Fruit fly (Drosophila melanogaster) whole organism, prepupa: ENCODE measurements around the gene CG7084.

Experiments used
- Blimp-1 ChIP-seq: fragments of 200-800 bp; sonication (Bioruptor generic); optimal IDR thresholded peaks from 3 replicates; lab custom pipeline; 2017; ENCODE audit warnings: missing biosample characterization, missing genetic modification characterization, mild to moderate bottlenecking, moderate library complexity, missing genetic modification reagents
- CG11762 ChIP-seq: fragments of 200-800 bp; sonication (Bioruptor generic); optimal IDR thresholded peaks from 3 replicates; lab custom pipeline; 2016; ENCODE audit warnings: missing biosample characterization, missing genetic modification characterization; ENCODE audit not compliant: insufficient read depth
- CG11902 ChIP-seq: fragments of 200-800 bp; sonication (Bioruptor generic); optimal IDR thresholded peaks from 3 replicates; lab custom pipeline; 2016; ENCODE audit warnings: missing biosample characterization, missing genetic modification characterization
- CG1621 ChIP-seq: fragments of 200-800 bp; sonication (Bioruptor generic); optimal IDR thresholded peaks from 3 replicates; lab custom pipeline; 2018; ENCODE audit warnings: missing biosample characterization, mild to moderate bottlenecking, missing genetic modification characterization
- CG16779 ChIP-seq: fragments of 200-800 bp; sonication (Bioruptor generic); optimal IDR thresholded peaks from 3 replicates; lab custom pipeline; 2017; ENCODE audit warnings: missing biosample characterization, mild to moderate bottlenecking, missing genetic modification characterization
- CG31627 ChIP-seq: fragments of 200-800 bp; sonication (Bioruptor generic); optimal IDR thresholded peaks from 3 replicates; lab custom pipeline; 2016; ENCODE audit warnings: missing biosample characterization, missing genetic modification characterization
- CG34406 ChIP-seq: fragments of 200-800 bp; sonication (Bioruptor generic); optimal IDR thresholded peaks from 3 replicates; lab custom pipeline; 2016; ENCODE audit warnings: missing biosample characterization, missing genetic modification characterization
- CG3919 ChIP-seq: fragments of 200-800 bp; sonication (Bioruptor generic); optimal IDR thresholded peaks from 3 replicates; lab custom pipeline; 2016; ENCODE audit warnings: missing biosample characterization, missing genetic modification characterization
- CG4318 ChIP-seq: fragments of 200-800 bp; sonication (Bioruptor generic); optimal IDR thresholded peaks from 3 replicates; lab custom pipeline; 2017; ENCODE audit warnings: missing biosample characterization, mild to moderate bottlenecking, missing genetic modification characterization
- CG6792 ChIP-seq: fragments of 200-800 bp; sonication (Bioruptor generic); optimal IDR thresholded peaks from 3 replicates; lab custom pipeline; 2016; ENCODE audit warnings: missing biosample characterization, missing genetic modification characterization
- CG6808 ChIP-seq: fragments of 200-800 bp; sonication (Bioruptor generic); optimal IDR thresholded peaks from 3 replicates; lab custom pipeline; 2017; ENCODE audit warnings: missing biosample characterization, missing genetic modification characterization, mild to moderate bottlenecking, moderate library complexity, missing genetic modification reagents
- CG6854 ChIP-seq: fragments of 200-800 bp; sonication (Bioruptor generic); optimal IDR thresholded peaks from 2 replicates; lab custom pipeline; 2017; ENCODE audit warnings: missing biosample characterization, mild to moderate bottlenecking, missing genetic modification characterization
- CG8119 ChIP-seq: fragments of 200-800 bp; sonication (Bioruptor generic); IDR thresholded peaks from 3 replicates; pipeline ENCODE4 v1.3.6; 2022; ENCODE audit warnings: missing biosample characterization, missing genetic modification characterization
- CG8632 ChIP-seq: fragments of 200-800 bp; sonication (Bioruptor generic); optimal IDR thresholded peaks from 3 replicates; lab custom pipeline; 2016; ENCODE audit warnings: missing biosample characterization, missing genetic modification characterization
- CG9139 ChIP-seq: fragments of 200-800 bp; sonication (Bioruptor generic); optimal IDR thresholded peaks from 3 replicates; lab custom pipeline; 2017; ENCODE audit warnings: missing biosample characterization, mild to moderate bottlenecking, missing genetic modification characterization
- Eip78C ChIP-seq: fragments of 200-800 bp; sonication (Bioruptor generic); peaks from one replicate; lab custom pipeline; 2016; ENCODE audit warnings: missing biosample characterization, missing genetic modification characterization
- Ets96B ChIP-seq: fragments of 200-800 bp; optimal IDR thresholded peaks from 2 replicates; lab custom pipeline; 2019; ENCODE audit warnings: missing biosample characterization, mild to moderate bottlenecking, missing genetic modification characterization, moderate library complexity
- Gug ChIP-seq: fragments of 200-800 bp; sonication (Bioruptor generic); IDR thresholded peaks from 2 replicates; pipeline ENCODE4 v1.3.6; 2022; ENCODE audit warnings: missing biosample characterization, missing genetic modification characterization
- Lpt ChIP-seq: fragments of 200-800 bp; sonication (Bioruptor generic); optimal IDR thresholded peaks from 3 replicates; lab custom pipeline; 2016; ENCODE audit warnings: missing biosample characterization, missing genetic modification characterization
- Met ChIP-seq: fragments of 200-800 bp; sonication (Bioruptor generic); optimal IDR thresholded peaks from 3 replicates; lab custom pipeline; 2016; ENCODE audit warnings: missing biosample characterization, missing genetic modification characterization
- Smox ChIP-seq: fragments of 200-800 bp; sonication (Bioruptor generic); optimal IDR thresholded peaks from 3 replicates; lab custom pipeline; 2016; ENCODE audit warnings: missing biosample characterization, missing genetic modification characterization
- Sox102F ChIP-seq: fragments of 200-800 bp; sonication (Bioruptor generic); optimal IDR thresholded peaks from 2 replicates; lab custom pipeline; 2016; ENCODE audit warnings: missing biosample characterization, mild to moderate bottlenecking, missing genetic modification characterization
- Sox15 ChIP-seq: fragments of 200-800 bp; sonication (Bioruptor generic); optimal IDR thresholded peaks from 3 replicates; lab custom pipeline; 2016; ENCODE audit warnings: missing biosample characterization, missing genetic modification characterization
- cyc ChIP-seq: fragments of 200-800 bp; sonication (Bioruptor generic); optimal IDR thresholded peaks from 3 replicates; lab custom pipeline; 2016; ENCODE audit warnings: missing biosample characterization, missing genetic modification characterization
- eg ChIP-seq: fragments of 200-800 bp; sonication (Bioruptor generic); IDR thresholded peaks from 3 replicates; pipeline ENCODE4 v1.3.6; 2022; ENCODE audit warnings: missing biosample characterization, missing genetic modification characterization
- esn ChIP-seq: fragments of 200-800 bp; sonication (Bioruptor generic); optimal IDR thresholded peaks from 2 replicates; lab custom pipeline; 2016; ENCODE audit warnings: missing biosample characterization, mild to moderate bottlenecking, missing genetic modification characterization, moderate library complexity
- fd59A ChIP-seq: fragments of 200-800 bp; sonication (Bioruptor generic); optimal IDR thresholded peaks from 2 replicates; lab custom pipeline; 2017; ENCODE audit warnings: missing biosample characterization, mild to moderate bottlenecking, missing genetic modification characterization, missing genetic modification reagents
- fkh ChIP-seq: fragments of 200-800 bp; sonication (Bioruptor generic); optimal IDR thresholded peaks from 3 replicates; lab custom pipeline; 2017; ENCODE audit warnings: missing biosample characterization, mild to moderate bottlenecking, missing genetic modification characterization, moderate library complexity
- ss ChIP-seq, 2 experiments: fragments of 200-800 bp; sonication (Bioruptor generic); optimal IDR thresholded peaks; 2 replicates in 1 of 2; 3 replicates in 1 of 2; lab custom pipeline; 2017 to 2018; ENCODE audit warnings: mild to moderate bottlenecking in 2 of 2, missing biosample characterization in 2 of 2, missing genetic modification characterization in 2 of 2, moderate library complexity in 1 of 2
- svp ChIP-seq: fragments of 200-800 bp; sonication (Bioruptor generic); peaks from one replicate; lab custom pipeline; 2016; ENCODE audit warnings: missing biosample characterization, missing genetic modification characterization
- topi ChIP-seq: fragments of 200-800 bp; sonication (Bioruptor generic); optimal IDR thresholded peaks from 3 replicates; lab custom pipeline; 2016; ENCODE audit warnings: missing biosample characterization, missing genetic modification characterization
- vri ChIP-seq: fragments of 200-800 bp; sonication (Bioruptor generic); optimal IDR thresholded peaks from 3 replicates; lab custom pipeline; 2016; ENCODE audit warnings: missing biosample characterization, mild to moderate bottlenecking, missing genetic modification characterization

The CG7084 gene

DNA sequence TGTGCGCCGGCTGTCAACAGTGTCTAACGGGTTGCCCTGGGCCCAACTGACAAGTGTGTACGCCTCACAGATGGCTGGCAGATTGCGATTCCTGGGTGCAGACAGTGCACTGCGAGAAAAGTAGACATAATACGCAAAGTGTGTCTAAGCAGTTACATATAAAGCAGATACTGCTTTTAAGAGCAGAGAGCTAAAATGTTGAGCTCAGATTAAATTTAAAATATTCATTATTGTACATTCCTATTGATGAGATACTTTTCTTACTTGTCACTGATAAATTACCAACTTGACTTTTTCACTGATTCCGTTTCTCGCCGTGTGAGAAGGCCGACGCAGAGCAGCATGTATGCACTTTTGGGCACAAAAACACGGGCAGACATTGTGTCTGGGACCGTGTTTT is 31.3 kb upstream of the CG7084 start (continued):
- TF ChIP-seq topi (GFP tag; lab: Kevin White, UChicago) (peak; percentile 10), Smox (peak; percentile 0), CG6792 (GFP tag; lab: Kevin White, UChicago) (no peak)

DNA sequence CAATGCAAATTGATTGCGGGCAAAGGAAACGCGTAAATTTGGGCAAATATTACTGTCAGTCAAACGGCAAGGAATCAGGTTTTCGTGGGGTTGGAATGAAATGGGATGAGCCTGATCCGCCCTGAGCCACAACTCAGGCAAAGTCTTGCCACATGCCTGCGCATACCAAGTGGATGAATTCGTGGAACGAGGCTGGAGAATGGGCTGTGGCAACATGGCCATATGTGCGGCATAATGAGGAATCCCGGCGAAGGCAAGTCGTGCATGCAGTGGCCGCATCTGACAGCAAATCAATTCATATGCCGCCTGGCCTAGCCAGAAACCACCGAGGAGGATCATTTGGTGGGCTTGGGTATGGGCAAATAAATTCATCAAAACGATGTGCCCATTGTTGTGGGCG is 29.8 kb upstream of the CG7084 start:
- TF ChIP-seq Sox15 (GFP tag; lab: Kevin White, UChicago), result no peak
- no peak for TF ChIP-seq CG1621 (tag; lab: Kevin White, UChicago)
- TF ChIP-seq CG6854 (GFP tag; lab: Kevin White, UChicago), result no peak
- TF ChIP-seq CG34406, result no peak
- no peak for TF ChIP-seq CG9139
- no peak for TF ChIP-seq Met
- no peak for TF ChIP-seq CG4318
- no peak for TF ChIP-seq Sox102F (GFP tag; lab: Kevin White, UChicago)
- TF ChIP-seq CG16779, result no peak
- no peak for TF ChIP-seq CG6792 (GFP tag; lab: Kevin White, UChicago)
- TF ChIP-seq cyc (GFP tag; lab: Kevin White, UChicago), result no peak
- TF ChIP-seq CG31627, result no peak

DNA sequence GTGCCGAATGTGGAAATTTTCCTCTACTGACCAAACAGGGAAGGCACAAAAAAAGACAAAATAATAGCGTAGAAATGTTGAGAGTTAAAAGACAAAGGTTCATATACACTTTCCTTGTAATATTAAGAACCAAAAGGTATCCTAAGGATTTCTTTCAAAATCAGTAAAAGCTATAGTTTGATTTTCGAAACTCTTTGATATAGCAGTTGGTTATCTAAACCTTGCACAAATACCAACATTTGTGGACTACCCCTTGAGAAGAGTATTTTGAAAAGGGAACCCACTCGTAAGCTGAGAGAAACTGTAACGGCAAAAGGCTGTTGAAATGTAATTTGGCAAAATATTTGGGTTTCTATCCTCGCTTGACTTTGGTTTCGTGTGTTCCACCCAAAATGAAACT is 28.8 kb upstream of the CG7084 start:
- no peak for TF ChIP-seq svp (GFP tag; lab: Kevin White, UChicago)
- TF ChIP-seq CG9139, result no peak
- TF ChIP-seq CG11762 (GFP tag; lab: Kevin White, UChicago), result no peak
- TF ChIP-seq eg (GFP tag; lab: Robert Waterston, UW), result no peak
- no peak for TF ChIP-seq Lpt (GFP tag; lab: Kevin White, UChicago)
- no peak for TF ChIP-seq fkh (GFP tag; lab: Kevin White, UChicago)
- no peak for TF ChIP-seq Eip78C (GFP tag; lab: Kevin White, UChicago)
- no peak for TF ChIP-seq CG8119 (GFP tag; lab: Robert Waterston, UW)
- no peak for TF ChIP-seq fd59A (GFP tag; lab: Kevin White, UChicago)
- TF ChIP-seq CG11902 (GFP tag; lab: Kevin White, UChicago), result no peak
- TF ChIP-seq Blimp-1 (GFP tag; lab: Kevin White, UChicago), result no peak
- no peak for TF ChIP-seq vri (GFP tag; lab: Kevin White, UChicago)
- TF ChIP-seq CG3919 (GFP tag; lab: Kevin White, UChicago), result no peak

DNA sequence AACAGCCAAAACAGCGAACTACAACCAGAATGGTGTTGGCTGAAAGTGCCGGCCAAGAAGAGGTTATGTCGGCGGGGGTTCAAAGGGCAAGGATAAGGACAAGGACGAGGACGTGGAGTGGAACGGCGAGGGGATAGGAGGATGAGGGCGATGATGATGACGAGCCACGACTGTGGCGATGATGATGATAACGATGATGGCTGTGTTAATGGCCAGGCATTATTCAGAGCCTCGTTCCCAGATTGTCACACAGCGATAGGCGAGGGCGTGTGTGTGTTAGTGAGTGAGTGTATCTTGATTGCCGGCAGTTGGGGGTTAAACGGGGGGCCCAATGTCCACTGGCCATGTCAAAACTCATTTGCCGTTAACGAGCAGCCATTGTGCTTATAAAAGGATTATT is 25.6 kb upstream of the CG7084 start:
- no peak for TF ChIP-seq CG9139

DNA sequence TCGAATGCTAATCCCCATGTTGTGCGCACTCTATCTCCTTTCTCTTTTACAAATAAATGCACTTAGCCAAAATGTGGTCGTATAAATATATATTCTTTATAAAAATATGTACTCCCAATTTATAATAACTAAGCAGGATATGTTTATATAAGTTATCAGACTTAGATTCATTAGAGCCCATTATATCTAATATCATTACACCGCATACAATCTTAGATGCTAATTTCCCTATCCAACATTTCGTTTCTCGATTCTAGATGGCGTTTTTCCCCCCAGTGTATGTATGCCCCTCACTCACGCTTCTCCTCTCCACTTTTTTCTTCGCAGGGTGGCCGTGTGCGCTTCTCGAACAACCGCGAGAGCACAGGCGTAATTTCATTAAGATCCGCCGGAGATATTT is 11.1 kb upstream of the CG7084 start:
- TF ChIP-seq CG1621 (tag; lab: Kevin White, UChicago), result no peak
- TF ChIP-seq esn (GFP tag; lab: Kevin White, UChicago), result no peak
- no peak for TF ChIP-seq CG11762 (GFP tag; lab: Kevin White, UChicago)
- TF ChIP-seq CG4318, result no peak
- no peak for TF ChIP-seq CG6808 (GFP tag; lab: Kevin White, UChicago)
- no peak for TF ChIP-seq CG8119 (GFP tag; lab: Robert Waterston, UW)
- no peak for TF ChIP-seq ss (GFP tag; optimal IDR thresholded peaks at IDR 0.05; lab: Kevin White, UChicago)
- TF ChIP-seq Ets96B (tag; lab: Kevin White, UChicago), result no peak
- TF ChIP-seq vri (GFP tag; lab: Kevin White, UChicago), result no peak
- no peak for TF ChIP-seq Blimp-1 (GFP tag; lab: Kevin White, UChicago)
- TF ChIP-seq CG9139, result no peak
- TF ChIP-seq CG8632 (GFP tag; lab: Kevin White, UChicago), result no peak
- no peak for TF ChIP-seq CG6854 (GFP tag; lab: Kevin White, UChicago)
- TF ChIP-seq Gug (GFP tag; lab: Robert Waterston, UW), result no peak
- no peak for TF ChIP-seq CG34406
- TF ChIP-seq, all 60 proteins: peak for 0
